Worm (Caenorhabditis elegans) whole organism, L4/young adult: Measurements from ENCODE around the gene sdz-36.
A peak's percentile ranks its signal among the peaks of the same experiment; 100 is the strongest.

Experiments used
- W03F9.2 ChIP-seq: fragments of 150-350 bp; optimal IDR thresholded peaks from 2 replicates; lab custom pipeline; 2014; ENCODE audit warnings: missing biosample characterization, missing genetic modification characterization
- dao-5 ChIP-seq: sonication (generic microtip); optimal IDR thresholded peaks from 2 replicates; lab custom pipeline; 2016; ENCODE audit warnings: missing genotype, missing genetic modification characterization, moderate library complexity, missing compliant biosample characterization
- him-1 ChIP-seq: sonication (generic microtip); optimal IDR thresholded peaks from 2 replicates; lab custom pipeline; 2016; ENCODE audit warnings: missing genotype, missing genetic modification reagents, missing genetic modification characterization, missing compliant biosample characterization

Gene sdz-36

ce11 chrIV:9690644-9691043 is at the start of gene sdz-36:
Gene sdz-36 (plus strand): TSS chrIV:9690944.
- TF ChIP-seq dao-5 (no peak), W03F9.2 (tag; lab: Kevin White, UChicago) (no peak), him-1 (no peak)

- TF ChIP-seq W03F9.2 (tag; lab: Kevin White, UChicago) (no peak), him-1 (no peak), dao-5 (no peak)
These were observed 48.8 kb upstream of the sdz-36 start, which contains the start of gene del-2 for ce11 chrIV:9641925-9642324. Gene del-2 (minus strand): TSS chrIV:9642025.

ce11 chrIV:9643188-9643587 is 47.6 kb upstream of the sdz-36 start, which contains the start of gene degl-2:
Gene degl-2 (plus strand): TSS chrIV:9643488.
- TF ChIP-seq him-1, result no peak
- TF ChIP-seq dao-5, result no peak
- TF ChIP-seq W03F9.2 (tag; lab: Kevin White, UChicago), result no peak

DNA sequence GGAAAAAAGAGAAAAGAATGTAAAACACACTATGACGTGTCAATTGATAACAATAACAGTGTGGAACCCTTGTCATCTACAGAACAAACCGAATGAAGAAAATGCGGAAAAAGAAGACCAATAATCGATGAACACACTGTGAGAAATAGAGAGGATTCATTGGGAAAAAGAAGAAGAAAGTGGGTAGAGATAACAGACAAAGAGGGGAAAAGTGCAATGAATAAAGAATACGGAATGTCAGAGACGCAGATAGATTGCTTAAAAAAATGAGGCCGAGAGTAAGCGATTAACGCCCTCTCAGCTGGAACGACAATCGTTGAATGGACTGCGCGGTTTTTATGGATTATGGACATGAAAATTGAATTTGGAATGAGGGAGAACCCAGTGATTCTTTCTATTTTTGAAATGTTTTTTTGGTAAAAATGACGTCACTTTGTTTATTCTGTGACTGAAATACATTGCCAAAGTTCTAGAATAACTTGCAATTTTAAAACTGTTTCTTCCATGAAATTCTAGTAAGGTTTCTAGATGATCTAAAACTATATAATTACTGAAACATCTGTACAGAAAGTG is 42.9 kb upstream of the sdz-36 start, which contains the start of gene amph-1:
amph-1 (minus strand) TSS at position 85 of the 573 bp plus-strand sequence.
- TF ChIP-seq him-1 (no peak), W03F9.2 (tag; lab: Kevin White, UChicago) (peak; percentile 44), dao-5 (no peak)

- no peak for TF ChIP-seq W03F9.2 (tag; lab: Kevin White, UChicago)
- no peak for TF ChIP-seq dao-5
- no peak for TF ChIP-seq him-1
These were observed 42.1 kb upstream of the sdz-36 start, which contains the start of gene srm-3 for ce11 chrIV:9648682-9649081. Gene srm-3 (plus strand): TSS chrIV:9648982.

- TF ChIP-seq dao-5, result no peak
- peak; percentile 37 for TF ChIP-seq W03F9.2 (tag; lab: Kevin White, UChicago)
These were observed 39.5 kb upstream of the sdz-36 start, which contains the start of gene chca-1 for ce11 chrIV:9651234-9651633. Gene chca-1 (plus strand): TSS chrIV:9651394.

- no peak for TF ChIP-seq dao-5
These were observed 37.6 kb upstream of the sdz-36 start, which contains the start of gene F58G6.3 for ce11 chrIV:9653184-9653583. Gene F58G6.3 (plus strand): TSS chrIV:9653535.

ce11 chrIV:9654017-9654416 is 36.7 kb upstream of the sdz-36 start, which contains the start of gene F58G6.7:
Gene F58G6.7 (plus strand): TSS chrIV:9654317.
- TF ChIP-seq W03F9.2 (tag; lab: Kevin White, UChicago) (no peak), dao-5 (no peak), him-1 (no peak)

ce11 chrIV:9655556-9655955 is 35.2 kb upstream of the sdz-36 start:
- TF ChIP-seq him-1 (no peak), W03F9.2 (tag; lab: Kevin White, UChicago) (no peak), dao-5 (no peak)

DNA sequence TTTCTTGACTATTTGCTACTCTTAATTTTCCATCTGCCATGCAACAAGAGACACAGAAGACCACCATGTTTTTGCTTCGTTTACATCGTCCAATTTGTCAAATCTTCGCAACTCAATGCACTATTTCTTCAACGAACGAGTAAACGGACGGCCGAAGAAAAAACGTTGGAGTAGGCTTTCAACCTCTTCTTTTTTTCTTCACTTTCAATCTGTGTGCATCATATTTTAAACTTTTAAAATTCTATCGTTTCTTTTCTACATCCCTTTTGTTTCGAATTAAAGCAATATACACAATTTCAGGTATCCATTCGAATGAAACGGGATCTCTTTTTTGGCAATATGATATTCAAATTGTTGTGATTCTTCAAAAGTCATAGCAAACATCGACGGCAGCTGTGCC is 33.0 kb upstream of the sdz-36 start, which contains the start of gene acc-1:
acc-1 (plus strand) TSS at position 301 of the 400 bp plus-strand sequence.
- no peak for TF ChIP-seq dao-5
- no peak for TF ChIP-seq him-1
- TF ChIP-seq W03F9.2 (tag; lab: Kevin White, UChicago), result no peak

DNA sequence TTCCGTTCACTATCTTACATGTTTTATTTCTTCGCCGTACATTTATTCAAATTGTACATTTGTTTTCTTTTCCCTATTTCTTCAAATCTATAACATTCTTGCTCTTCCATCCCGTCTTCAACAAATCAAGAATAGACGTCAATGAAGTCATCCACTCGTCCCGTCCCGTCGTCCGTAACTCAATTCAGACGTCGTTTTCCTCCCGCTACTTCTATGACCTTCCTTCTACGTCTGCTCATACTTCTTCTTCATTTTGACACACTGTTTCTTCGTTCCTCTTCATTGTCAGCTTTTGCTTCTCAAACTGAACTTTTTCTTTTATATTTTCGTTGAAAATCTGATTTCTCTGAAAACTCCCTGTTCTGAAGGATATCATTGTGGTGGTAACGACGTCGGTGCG is 30.7 kb upstream of the sdz-36 start:
- TF ChIP-seq dao-5 (no peak), him-1 (no peak), W03F9.2 (tag; lab: Kevin White, UChicago) (no peak)

ce11 chrIV:9667084-9667483 is 23.7 kb upstream of the sdz-36 start:
- TF ChIP-seq him-1 (no peak), W03F9.2 (tag; lab: Kevin White, UChicago) (no peak), dao-5 (no peak)

DNA sequence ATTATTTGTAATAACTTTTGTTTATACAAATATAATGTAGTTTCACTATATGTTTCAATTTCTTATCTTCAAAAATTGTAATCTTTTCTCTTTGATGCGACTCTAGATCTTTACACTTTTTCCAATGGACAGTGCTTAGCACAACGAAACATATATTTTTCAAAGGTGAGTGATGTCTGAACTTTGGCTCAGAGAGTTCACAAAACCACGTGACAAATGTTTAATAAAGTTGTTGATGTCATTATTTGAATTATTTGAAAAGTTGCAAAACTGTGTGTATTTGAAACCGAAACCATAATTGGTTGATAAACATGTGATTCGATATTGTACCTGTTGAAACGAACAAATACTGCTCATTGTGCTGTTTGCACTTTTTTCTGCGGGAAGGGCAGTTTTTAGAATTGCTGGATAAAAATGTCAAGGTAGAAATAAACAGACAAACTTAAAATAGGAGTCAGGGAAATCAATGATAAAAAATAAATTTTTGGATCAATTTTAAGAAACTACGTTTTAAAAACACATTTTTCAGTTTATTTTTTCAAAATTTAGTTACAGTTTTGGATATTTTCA is 22.6 kb upstream of the sdz-36 start:
- TF ChIP-seq him-1, result no peak
- no peak for TF ChIP-seq W03F9.2 (tag; lab: Kevin White, UChicago)
- TF ChIP-seq dao-5, result no peak

DNA sequence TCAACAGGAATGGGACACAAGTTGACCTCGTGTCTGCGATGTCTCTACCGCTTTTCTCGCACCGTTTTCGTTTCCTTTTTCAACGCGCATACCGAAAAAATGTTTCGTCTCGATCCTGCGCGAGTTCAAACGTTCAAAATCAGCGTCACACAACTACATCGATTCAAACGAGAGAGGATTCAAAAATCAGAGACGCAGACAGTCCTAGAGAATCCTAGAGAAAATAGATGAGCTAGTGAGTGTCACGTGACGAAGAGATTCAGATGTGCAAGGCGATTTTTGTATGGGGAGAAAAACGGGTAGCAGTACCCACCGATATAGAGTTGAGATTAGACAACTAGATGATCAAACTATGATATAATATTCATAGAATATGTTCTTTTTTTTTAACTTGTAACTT is 20.8 kb upstream of the sdz-36 start:
- TF ChIP-seq dao-5 (no peak), him-1 (no peak), W03F9.2 (tag; lab: Kevin White, UChicago) (no peak)

- TF ChIP-seq dao-5 (no peak), W03F9.2 (tag; lab: Kevin White, UChicago) (no peak), him-1 (no peak)
These were observed 19.6 kb upstream of the sdz-36 start for ce11 chrIV:9671001-9671652.
